Worm (Caenorhabditis elegans) whole organism, L4 larva: ENCODE data around the gene mab-21.

Source experiments
- F37D6.2 ChIP-seq: sonication (generic microtip); optimal IDR thresholded peaks from 2 replicates; lab custom pipeline; 2016; ENCODE audit warnings: mild to moderate bottlenecking, missing genetic modification characterization, missing compliant biosample characterization
- ZK337.2 ChIP-seq: fragments of 200-800 bp; sonication (Bioruptor generic); IDR thresholded peaks from 2 replicates; pipeline ENCODE4 v1.3.6; 2022; ENCODE audit warnings: missing genetic modification reagents, missing genetic modification characterization, missing compliant biosample characterization
- aha-1 ChIP-seq: fragments of 150-350 bp; peaks from one replicate; lab custom pipeline; 2014; ENCODE audit warnings: missing biosample characterization, missing genetic modification characterization
- arid-1 ChIP-seq: fragments of 200-800 bp; sonication (Bioruptor generic); conservative IDR thresholded peaks from 2 replicates; pipeline ENCODE4 v1.3.6; 2022; ENCODE audit warnings: missing genetic modification reagents, missing genetic modification characterization, missing compliant biosample characterization
- ceh-20 ChIP-seq: fragments of 200-800 bp; sonication (Bioruptor generic); IDR thresholded peaks from 2 replicates; pipeline ENCODE4 v1.3.6; 2022; ENCODE audit warnings: missing genetic modification reagents, missing genetic modification characterization, missing compliant biosample characterization
- ceh-32 ChIP-seq: sonication (generic microtip); optimal IDR thresholded peaks from 2 replicates; lab custom pipeline; 2016; ENCODE audit warnings: mild to moderate bottlenecking, missing genetic modification characterization, missing compliant biosample characterization; ENCODE audit not compliant: poor library complexity
- ceh-44 ChIP-seq: fragments of 200-800 bp; sonication (Bioruptor generic); IDR thresholded peaks from 2 replicates; pipeline ENCODE4 v1.3.6; 2022; ENCODE audit warnings: missing genetic modification reagents, missing genetic modification characterization, missing compliant biosample characterization
- ceh-82 ChIP-seq: sonication (generic microtip); optimal IDR thresholded peaks from 2 replicates; lab custom pipeline; 2017; ENCODE audit warnings: missing biosample characterization, missing genetic modification characterization
- cey-2 ChIP-seq: sonication (generic microtip); optimal IDR thresholded peaks from 3 replicates; lab custom pipeline; 2017; ENCODE audit warnings: missing genetic modification characterization, mild to moderate bottlenecking, missing compliant biosample characterization, antibody characterized with exemption, borderline replicate concordance; ENCODE audit not compliant: insufficient read depth
- daf-16 ChIP-seq, 3 experiments: sonication (generic microtip); optimal IDR thresholded peaks; 2 replicates each; lab custom pipeline; 2016 to 2017; ENCODE audit warnings: missing genetic modification characterization in 3 of 3, missing genetic modification reagents in 3 of 3, mild to moderate bottlenecking in 2 of 3, missing compliant biosample characterization in 2 of 3, missing biosample characterization in 1 of 3, moderate library complexity in 1 of 3
- daf-19 ChIP-seq: fragments of 200-800 bp; sonication (Bioruptor generic); conservative IDR thresholded peaks from 2 replicates; pipeline ENCODE4 v1.3.6; 2022; ENCODE audit warnings: missing genetic modification characterization, missing compliant biosample characterization
- daf-8 ChIP-seq: fragments of 200-800 bp; sonication (Bioruptor generic); IDR thresholded peaks from 2 replicates; pipeline ENCODE4 v1.3.6; 2022; ENCODE audit warnings: missing genetic modification characterization, missing compliant biosample characterization
- dmd-6 ChIP-seq: fragments of 200-800 bp; sonication (Bioruptor generic); IDR thresholded peaks from 2 replicates; pipeline ENCODE4 v1.3.6; 2022; ENCODE audit warnings: missing genetic modification reagents, missing genetic modification characterization, missing compliant biosample characterization
- duxl-1 ChIP-seq: sonication (generic microtip); optimal IDR thresholded peaks from 2 replicates; lab custom pipeline; 2016; ENCODE audit warnings: mild to moderate bottlenecking, missing genetic modification characterization, moderate library complexity, missing compliant biosample characterization; ENCODE audit not compliant: poor library complexity
- dve-1 ChIP-seq: sonication (generic microtip); optimal IDR thresholded peaks from 2 replicates; lab custom pipeline; 2017; ENCODE audit warnings: antibody characterized with exemption, mild to moderate bottlenecking, missing genetic modification characterization, missing compliant biosample characterization; ENCODE audit not compliant: insufficient read depth
- fos-1 ChIP-seq: fragments of 150-350 bp; optimal IDR thresholded peaks from 2 replicates; lab custom pipeline; 2014; ENCODE audit warnings: missing biosample characterization, missing genetic modification characterization
- hlh-11 ChIP-seq: fragments of 200-800 bp; sonication (Bioruptor generic); optimal IDR thresholded peaks from 2 replicates; lab custom pipeline; 2018; ENCODE audit warnings: mild to moderate bottlenecking, missing genetic modification characterization, missing compliant biosample characterization
- lin-13 ChIP-seq: fragments of 150-350 bp; optimal IDR thresholded peaks from 2 replicates; lab custom pipeline; 2014; ENCODE audit warnings: missing biosample characterization, missing genetic modification reagents, missing genetic modification characterization
- lin-29 ChIP-seq: fragments of 200-800 bp; sonication (Bioruptor generic); IDR thresholded peaks from 2 replicates; pipeline ENCODE4 v1.3.6; 2022; ENCODE audit warnings: missing genetic modification reagents, missing genetic modification characterization, missing compliant biosample characterization
- lin-38 ChIP-seq: fragments of 200-800 bp; sonication (Bioruptor generic); IDR thresholded peaks from 2 replicates; pipeline ENCODE4 v1.3.6; 2022; ENCODE audit warnings: missing genetic modification reagents, missing genetic modification characterization, missing compliant biosample characterization
- lin-39 ChIP-seq: fragments of 150-350 bp; optimal IDR thresholded peaks from 2 replicates; lab custom pipeline; 2014; ENCODE audit warnings: missing biosample characterization, missing genetic modification reagents, missing genetic modification characterization
- lsy-2 ChIP-seq, 2 experiments: fragments of 150-350 bp in 1 of 2; sonication (generic microtip) in 1 of 2; optimal IDR thresholded peaks; 2 replicates each; lab custom pipeline; 2014 to 2017; ENCODE audit warnings: missing biosample characterization in 2 of 2, missing genetic modification characterization in 2 of 2
- madf-5 ChIP-seq, 2 experiments: fragments of 200-800 bp; sonication (Bioruptor generic); IDR thresholded peaks; 2 replicates each; pipeline ENCODE4 v1.3.6; 2022; ENCODE audit warnings: missing compliant biosample characterization in 2 of 2, missing genetic modification characterization in 2 of 2
- madf-9 ChIP-seq: fragments of 200-800 bp; sonication (Bioruptor generic); conservative IDR thresholded peaks from 2 replicates; pipeline ENCODE4 v1.3.6; 2022; ENCODE audit warnings: missing genetic modification reagents, missing genetic modification characterization, missing compliant biosample characterization
- mdt-29 ChIP-seq: fragments of 200-800 bp; sonication (Bioruptor generic); IDR thresholded peaks from 2 replicates; pipeline ENCODE4 v1.3.6; 2022; ENCODE audit warnings: missing genetic modification reagents, missing genetic modification characterization, missing compliant biosample characterization
- mep-1 ChIP-seq: fragments of 150-350 bp; sonication (generic microtip); optimal IDR thresholded peaks from 3 replicates; lab custom pipeline; 2014; ENCODE audit warnings: missing biosample characterization, missing genetic modification characterization
- mxl-2 ChIP-seq: fragments of 200-800 bp; sonication (Bioruptor generic); conservative IDR thresholded peaks from 2 replicates; pipeline ENCODE4 v1.3.6; 2022; ENCODE audit warnings: missing genetic modification reagents, missing genetic modification characterization, missing compliant biosample characterization
- mxl-3 ChIP-seq: fragments of 200-800 bp; sonication (Bioruptor generic); optimal IDR thresholded peaks from 2 replicates; lab custom pipeline; 2018; ENCODE audit warnings: mild to moderate bottlenecking, missing genetic modification characterization, missing compliant biosample characterization
- nhr-102 ChIP-seq: sonication (generic microtip); optimal IDR thresholded peaks from 2 replicates; lab custom pipeline; 2016; ENCODE audit warnings: mild to moderate bottlenecking, missing genetic modification characterization, moderate library complexity, missing compliant biosample characterization
- nhr-11 ChIP-seq: fragments of 150-350 bp; optimal IDR thresholded peaks from 2 replicates; lab custom pipeline; 2014; ENCODE audit warnings: missing biosample characterization, missing genetic modification characterization
- nhr-25 ChIP-seq: sonication (generic microtip); optimal IDR thresholded peaks from 2 replicates; lab custom pipeline; 2017; ENCODE audit warnings: missing genetic modification characterization, mild to moderate bottlenecking, missing compliant biosample characterization, antibody characterized with exemption, moderate library complexity, borderline replicate concordance; ENCODE audit not compliant: insufficient read depth
- nhr-28 ChIP-seq: fragments of 150-350 bp; optimal IDR thresholded peaks from 2 replicates; lab custom pipeline; 2014; ENCODE audit warnings: missing biosample characterization, missing genetic modification characterization
- nhr-42 ChIP-seq: fragments of 200-800 bp; sonication (Bioruptor generic); IDR thresholded peaks from 2 replicates; pipeline ENCODE4 v1.3.6; 2022; ENCODE audit warnings: missing genetic modification characterization, missing compliant biosample characterization
- nhr-6 ChIP-seq: fragments of 150-350 bp; optimal IDR thresholded peaks from 2 replicates; lab custom pipeline; 2014; ENCODE audit warnings: missing biosample characterization, missing genetic modification characterization
- pqm-1 ChIP-seq: sonication (generic microtip); optimal IDR thresholded peaks from 2 replicates; lab custom pipeline; 2017; ENCODE audit warnings: missing biosample characterization, missing genetic modification characterization
- rbr-2 ChIP-seq: sonication (generic microtip); optimal IDR thresholded peaks from 2 replicates; lab custom pipeline; 2016; ENCODE audit warnings: missing genotype, missing genetic modification characterization, missing compliant biosample characterization
- sdz-12 ChIP-seq: fragments of 200-800 bp; sonication (Bioruptor generic); optimal IDR thresholded peaks from 2 replicates; lab custom pipeline; 2018; ENCODE audit warnings: mild to moderate bottlenecking, missing genetic modification characterization, missing compliant biosample characterization
- set-16 ChIP-seq: fragments of 200-800 bp; sonication (Bioruptor generic); IDR thresholded peaks from 2 replicates; pipeline ENCODE4 v1.3.6; 2022; ENCODE audit warnings: missing genetic modification reagents, missing genetic modification characterization, missing compliant biosample characterization
- snpc-4 ChIP-seq: fragments of 150-350 bp; optimal IDR thresholded peaks from 2 replicates; lab custom pipeline; 2014; ENCODE audit warnings: missing biosample characterization, missing genetic modification characterization
- spr-1 ChIP-seq: sonication (generic microtip); optimal IDR thresholded peaks from 2 replicates; lab custom pipeline; 2016; ENCODE audit warnings: mild to moderate bottlenecking, missing genetic modification characterization, missing compliant biosample characterization
- tag-97 ChIP-seq: fragments of 200-800 bp; sonication (Bioruptor generic); IDR thresholded peaks from 2 replicates; pipeline ENCODE4 v1.3.6; 2022; ENCODE audit warnings: missing genetic modification characterization, missing compliant biosample characterization
- unc-62 ChIP-seq, 3 experiments: fragments of 150-350 bp in 1 of 3; sonication (generic microtip); optimal IDR thresholded peaks in 2 of 3; peaks in 1 of 3; 1 replicate in 1 of 3; 2 replicates in 2 of 3; lab custom pipeline; 2014 to 2017; ENCODE audit warnings: missing biosample characterization in 3 of 3, missing genetic modification characterization in 3 of 3, missing genetic modification reagents in 3 of 3, missing genotype in 1 of 3
- zag-1 ChIP-seq: fragments of 150-350 bp; optimal IDR thresholded peaks from 2 replicates; lab custom pipeline; 2014; ENCODE audit warnings: missing biosample characterization, missing genetic modification characterization
- zip-11 ChIP-seq: fragments of 200-800 bp; sonication (Bioruptor generic); IDR thresholded peaks from 2 replicates; pipeline ENCODE4 v1.3.6; 2022; ENCODE audit warnings: missing genetic modification characterization, missing compliant biosample characterization
- zip-2 ChIP-seq: fragments of 150-350 bp; optimal IDR thresholded peaks from 2 replicates; lab custom pipeline; 2014; ENCODE audit warnings: missing biosample characterization, missing genetic modification characterization
- ztf-11 ChIP-seq: fragments of 150-350 bp; optimal IDR thresholded peaks from 2 replicates; lab custom pipeline; 2014; ENCODE audit warnings: missing biosample characterization, missing genetic modification characterization

The mab-21 gene

DNA sequence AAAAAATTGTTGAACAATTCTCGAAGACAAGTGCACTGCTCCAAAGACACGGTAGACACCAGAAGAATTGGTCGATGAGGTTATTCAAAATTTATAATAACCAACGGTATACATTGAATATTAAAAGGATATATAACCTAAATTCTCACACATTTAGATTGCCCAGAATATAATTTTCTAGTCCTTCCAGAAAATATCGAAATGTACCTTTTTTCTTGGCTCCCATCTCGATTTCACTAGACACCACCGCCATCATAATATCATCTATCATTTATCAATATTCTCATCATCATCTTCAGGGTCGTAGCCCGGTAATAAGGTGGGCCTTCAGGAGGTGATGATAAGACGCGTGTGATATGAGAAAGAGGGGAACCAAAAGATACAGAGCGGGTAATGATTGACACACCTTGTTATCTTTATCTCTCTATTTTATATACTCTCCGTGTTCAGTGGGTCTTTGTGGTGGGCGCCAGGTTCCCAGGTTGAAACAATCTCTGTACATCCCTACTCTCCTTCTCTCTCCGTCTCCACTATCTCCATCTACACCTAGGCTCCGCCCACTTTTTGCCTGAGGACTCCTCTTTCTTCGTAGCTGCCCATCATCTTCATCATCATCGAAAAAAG is at the start of gene mab-21:
Gene mab-21 (plus strand): TSS at position 615 of the 624 bp plus-strand sequence.
- TF ChIP-seq mxl-3 (GFP tag; lab: Kevin White, UChicago) (peak; percentile 32), spr-1 (tag; lab: Kevin White, UChicago) (no peak), nhr-11 (tag; lab: Kevin White, UChicago) (peak; percentile 5), nhr-25 (tag; lab: Kevin White, UChicago) (no peak), sdz-12 (GFP tag; lab: Kevin White, UChicago) (no peak), lsy-2 (tag; optimal IDR thresholded peaks at IDR 0.05; lab: Kevin White, UChicago) (peak in 1 of 2 experiments; percentile 13), madf-9 (GFP tag; lab: Robert Waterston, UW) (no peak), aha-1 (tag; lab: Kevin White, UChicago) (peak; percentile 73), daf-16 (GFP tag; optimal IDR thresholded peaks at IDR 0.05; lab: Kevin White, UChicago) (peak in 1 of 2 experiments; percentile 9), daf-16 (tag; optimal IDR thresholded peaks at IDR 0.05; lab: Kevin White, UChicago) (no peak), nhr-28 (tag; lab: Kevin White, UChicago) (peak; percentile 57), unc-62 (GFP tag; optimal IDR thresholded peaks at IDR 0.05 in 1 of 2; lab: Kevin White, UChicago) (peak in 1 of 2 experiments; percentile 92), unc-62 (tag; optimal IDR thresholded peaks at IDR 0.05; lab: Kevin White, UChicago) (no peak), hlh-11 (tag; lab: Kevin White, UChicago) (peak; percentile 44), mxl-2 (GFP tag; lab: Robert Waterston, UW) (no peak), arid-1 (GFP tag; lab: Robert Waterston, UW) (no peak), madf-5 (GFP tag; IDR thresholded peaks at IDR 0.05; lab: Robert Waterston, UW) (no peak)

DNA sequence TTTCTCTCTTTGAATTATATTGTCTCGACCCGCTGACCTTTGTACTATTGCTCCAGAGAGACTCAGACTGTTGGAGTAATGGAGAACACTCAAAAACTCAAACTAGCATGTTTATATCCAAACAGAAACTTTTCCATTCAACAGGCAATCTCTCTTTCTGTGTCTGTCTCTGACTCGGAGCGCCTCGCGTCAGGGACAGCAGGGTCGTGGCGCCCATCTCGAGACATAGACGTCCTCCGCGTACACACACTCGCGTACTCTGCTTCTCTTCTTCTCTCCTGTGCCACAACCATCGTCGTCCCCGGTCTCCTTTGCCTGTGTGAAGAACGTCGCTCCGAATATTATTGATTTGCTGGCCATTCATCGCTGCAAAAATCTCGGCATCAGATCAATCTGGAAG is 48.6 kb upstream of the mab-21 start:
- TF ChIP-seq fos-1 (tag; lab: Kevin White, UChicago) (no peak), cey-2 (no peak), mep-1 (peak; percentile 89), tag-97 (no peak), ceh-20 (no peak), ceh-32 (tag; lab: Kevin White, UChicago) (no peak), daf-8 (GFP tag; lab: Robert Waterston, UW) (no peak), lin-13 (GFP tag; lab: Kevin White, UChicago) (peak; percentile 74), F37D6.2 (tag; lab: Kevin White, UChicago) (peak; percentile 39), lin-38 (peak; percentile 51), zip-2 (tag; lab: Kevin White, UChicago) (no peak), unc-62 (GFP tag; optimal IDR thresholded peaks at IDR 0.05 in 1 of 2; lab: Kevin White, UChicago) (peak in 1 of 2 experiments; percentile 36), unc-62 (tag; optimal IDR thresholded peaks at IDR 0.05; lab: Kevin White, UChicago) (no peak), pqm-1 (tag; lab: Kevin White, UChicago) (peak; percentile 71), nhr-102 (tag; lab: Kevin White, UChicago) (no peak), ceh-44 (0 out of 2 replicates have a peak, but pooled peaks have one; percentile 17), duxl-1 (tag; lab: Kevin White, UChicago) (no peak), lin-29 (no peak), lin-39 (tag; lab: Kevin White, UChicago) (no peak), nhr-42 (GFP tag; lab: Robert Waterston, UW) (no peak), hlh-11 (tag; lab: Kevin White, UChicago) (peak; percentile 95), ceh-82 (no peak), ZK337.2 (GFP tag; lab: Robert Waterston, UW) (no peak), set-16 (GFP tag; lab: Robert Waterston, UW) (peak; percentile 74), nhr-6 (tag; lab: Kevin White, UChicago) (peak; percentile 42), nhr-11 (tag; lab: Kevin White, UChicago) (peak; percentile 83), zag-1 (no peak), zip-11 (no peak), dmd-6 (GFP tag; lab: Robert Waterston, UW) (peak; percentile 89), snpc-4 (tag; lab: Kevin White, UChicago) (no peak), daf-19 (GFP tag; lab: Robert Waterston, UW) (no peak), nhr-25 (tag; lab: Kevin White, UChicago) (peak; percentile 64), ztf-11 (no peak), dve-1 (tag; lab: Kevin White, UChicago) (peak; percentile 86), mdt-29 (GFP tag; lab: Robert Waterston, UW) (no peak), rbr-2 (tag; lab: Kevin White, UChicago) (peak; percentile 72)
